Worm (Caenorhabditis elegans): ENCODE results near the gene ras-1.

ce11 chrII:12339644-12340043, 12.4 kb downstream of the ras-1 start, which contains the start of gene sop-2:
- no peak for TF ChIP-seq him-1 (tag; optimal IDR thresholded peaks at IDR 0.05)
- TF ChIP-seq W03F9.2 (tag; optimal IDR thresholded peaks at IDR 0.05): no peak
